Fruit fly (Drosophila melanogaster): Measurements from ENCODE around the gene Pka-C1.

DNA sequence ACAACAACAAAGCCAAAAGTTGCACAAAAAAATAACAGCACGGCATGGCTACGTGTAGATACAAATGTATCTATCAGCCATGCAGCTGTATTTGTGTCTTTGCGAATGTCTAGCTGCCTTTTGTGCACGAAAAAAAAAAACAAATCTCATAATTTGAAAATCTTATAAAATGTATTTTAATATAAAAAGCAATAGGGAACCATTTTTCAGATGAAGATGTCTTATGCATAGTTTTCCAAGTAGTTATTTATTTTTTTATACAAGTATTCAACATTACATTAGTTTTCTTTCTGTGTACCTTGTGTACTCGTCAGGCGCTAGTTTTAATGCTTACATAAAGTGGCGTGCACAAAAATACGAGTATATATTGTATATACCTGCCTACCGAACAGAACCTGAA lies 29.7 kb downstream of the Pka-C1 start:
- no peak for TF ChIP-seq CG8478 (optimal IDR thresholded peaks at IDR 0.05)
- TF ChIP-seq CTCF (optimal IDR thresholded peaks at IDR 0.05) = no peak
